Fruit fly (Drosophila melanogaster): ENCODE measurements around the gene RluA-1.

Gene RluA-1

dm6 chr2L:10483073-10483472 is 8.9 kb upstream of the RluA-1 start, which contains the start of gene Grip75:
Gene Grip75, plus strand, starts transcription at chr2L:10483295.
- TF ChIP-seq CG9705 (GFP tag; optimal IDR thresholded peaks at IDR 0.05) = no peak
- no peak for TF ChIP-seq Rel (GFP tag; optimal IDR thresholded peaks at IDR 0.05)
- TF ChIP-seq Rel (tag; optimal IDR thresholded peaks at IDR 0.05) = no peak
- no peak for TF ChIP-seq Myc (optimal IDR thresholded peaks at IDR 0.05)
- TF ChIP-seq lola (GFP tag; optimal IDR thresholded peaks at IDR 0.05) = no peak

- TF ChIP-seq psq (GFP tag; optimal IDR thresholded peaks at IDR 0.05) (no peak), GATAd (GFP tag; optimal IDR thresholded peaks at IDR 0.05) (peak; percentile 73)
Observed at dm6 chr2L:10479859-10480258, 5.7 kb upstream of the RluA-1 start.

dm6 chr2L:10476879-10477278 is 2.7 kb upstream of the RluA-1 start, which contains the start of gene RluA-2:
Gene RluA-2, plus strand, starts transcription at chr2L:10477073.
- TF ChIP-seq pan (optimal IDR thresholded peaks at IDR 0.05) (no peak), Dif (GFP tag; optimal IDR thresholded peaks at IDR 0.05; ENCODE audit: partially characterized antibody) (no peak), h (GFP tag; optimal IDR thresholded peaks at IDR 0.05) (no peak), Sp1 (GFP tag; optimal IDR thresholded peaks at IDR 0.05) (no peak), fru (GFP tag; optimal IDR thresholded peaks at IDR 0.05) (no peak), sv (GFP tag; optimal IDR thresholded peaks at IDR 0.05) (no peak), dl (GFP tag; optimal IDR thresholded peaks at IDR 0.05; ENCODE audit: insufficient read depth in 1 of 2, partially characterized antibody in 2 of 2) (no peak), HLH106 (tag; optimal IDR thresholded peaks at IDR 0.05) (no peak), Hnf4 (GFP tag; optimal IDR thresholded peaks at IDR 0.05) (no peak), Hr83 (GFP tag; optimal IDR thresholded peaks at IDR 0.05; ENCODE audit: poor library complexity, severe bottlenecking) (no peak)

- TF ChIP-seq CrebA (GFP tag; optimal IDR thresholded peaks at IDR 0.05; ENCODE audit: borderline replicate concordance) (no peak), sage (GFP tag; optimal IDR thresholded peaks at IDR 0.05) (no peak), tai (GFP tag; optimal IDR thresholded peaks at IDR 0.05) (no peak), Dif (GFP tag; optimal IDR thresholded peaks at IDR 0.05; ENCODE audit: partially characterized antibody) (no peak), ey (GFP tag; optimal IDR thresholded peaks at IDR 0.05) (no peak), woc (GFP tag; optimal IDR thresholded peaks at IDR 0.05) (no peak), Hr78 (GFP tag; optimal IDR thresholded peaks at IDR 0.05) (no peak), brk (GFP tag; optimal IDR thresholded peaks at IDR 0.05) (no peak)
Observed at dm6 chr2L:10474815-10475214, 666 bp upstream of the RluA-1 start.

- TF ChIP-seq Sp1 (GFP tag; optimal IDR thresholded peaks at IDR 0.05) (no peak), CG9705 (GFP tag; optimal IDR thresholded peaks at IDR 0.05) (no peak), Vsx2 (GFP tag; optimal IDR thresholded peaks at IDR 0.05; ENCODE audit: partially characterized antibody) (no peak), CG32264 (GFP tag; optimal IDR thresholded peaks at IDR 0.05) (no peak)
Observed at dm6 chr2L:10472257-10472656, 1.9 kb downstream of the RluA-1 start.

dm6 chr2L:10470211-10470610 is 3.9 kb downstream of the RluA-1 start:
- TF ChIP-seq CG32264 (GFP tag; optimal IDR thresholded peaks at IDR 0.05) = no peak
- TF ChIP-seq CrebA (GFP tag; optimal IDR thresholded peaks at IDR 0.05; ENCODE audit: borderline replicate concordance) = no peak
- no peak for TF ChIP-seq rgr (GFP tag; optimal IDR thresholded peaks at IDR 0.05)
- TF ChIP-seq OdsH (GFP tag; optimal IDR thresholded peaks at IDR 0.05) = no peak
- TF ChIP-seq brk (GFP tag; optimal IDR thresholded peaks at IDR 0.05) = no peak
- TF ChIP-seq Hnf4 (GFP tag; optimal IDR thresholded peaks at IDR 0.05) = no peak
- no peak for TF ChIP-seq Abd-B (GFP tag; optimal IDR thresholded peaks at IDR 0.05)
- no peak for TF ChIP-seq usp (GFP tag; optimal IDR thresholded peaks at IDR 0.05)
- TF ChIP-seq woc (GFP tag; optimal IDR thresholded peaks at IDR 0.05) = no peak
- no peak for TF ChIP-seq HLH106 (tag; optimal IDR thresholded peaks at IDR 0.05)
- no peak for TF ChIP-seq sage (GFP tag; optimal IDR thresholded peaks at IDR 0.05)
- no peak for TF ChIP-seq Hr78 (GFP tag; optimal IDR thresholded peaks at IDR 0.05)
- TF ChIP-seq N (GFP tag; optimal IDR thresholded peaks at IDR 0.05) = no peak

All from whole organism, wandering third instar larva.